Worm (Caenorhabditis elegans) whole organism, L3 larva: ENCODE results near the gene clec-225.
"Not testable (repeated sequence)": the region's sequence is repeated elsewhere in the genome, so short reads cannot be mapped to it uniquely, and the experiment has no call there.

Experiments used
- daf-12 ChIP-seq: fragments of 150-350 bp; optimal IDR thresholded peaks from 2 replicates; lab custom pipeline; 2014; ENCODE audit warnings: missing biosample characterization, missing genetic modification reagents, missing genetic modification characterization
- nhr-76 ChIP-seq: fragments of 150-350 bp; sonication (generic microtip); optimal IDR thresholded peaks from 5 replicates; lab custom pipeline; 2014; ENCODE audit warnings: missing biosample characterization, missing genetic modification characterization
- unc-39 ChIP-seq: sonication (generic microtip); optimal IDR thresholded peaks from 4 replicates; lab custom pipeline; 2017; ENCODE audit warnings: missing biosample characterization, missing genetic modification characterization

- not testable (repeated sequence) for TF ChIP-seq nhr-76, daf-12, unc-39 (tag; lab: Kevin White, UChicago)
These were observed at the start of gene clec-225 for ce11 chrV:13134786-13135185.
